Worm (Caenorhabditis elegans) whole organism, L2 larva: ENCODE measurements around the gene C06H5.11.

Experiments
- Y55F3AM.14 ChIP-seq: fragments of 200-800 bp; sonication (Bioruptor generic); optimal IDR thresholded peaks from 2 replicates; lab custom pipeline; 2018; ENCODE audit warnings: mild to moderate bottlenecking, missing genetic modification characterization, missing compliant biosample characterization
- egl-27 ChIP-seq: sonication (generic microtip); optimal IDR thresholded peaks from 3 replicates; lab custom pipeline; 2017; ENCODE audit warnings: missing biosample characterization, missing genetic modification reagents, missing genetic modification characterization
- fos-1 ChIP-seq: fragments of 150-350 bp; optimal IDR thresholded peaks from 2 replicates; lab custom pipeline; 2014; ENCODE audit warnings: missing biosample characterization, missing genetic modification characterization
- nhr-129 ChIP-seq: fragments of 150-350 bp; optimal IDR thresholded peaks from 2 replicates; lab custom pipeline; 2014; ENCODE audit warnings: missing biosample characterization, missing genetic modification characterization
- nhr-6 ChIP-seq: fragments of 150-350 bp; optimal IDR thresholded peaks from 2 replicates; lab custom pipeline; 2014; ENCODE audit warnings: missing biosample characterization, missing genetic modification characterization
- ztf-4 ChIP-seq: fragments of 150-350 bp; optimal IDR thresholded peaks from 2 replicates; lab custom pipeline; 2014; ENCODE audit warnings: missing biosample characterization, missing genetic modification characterization

- no peak for TF ChIP-seq Y55F3AM.14 (GFP tag; lab: Kevin White, UChicago)
- TF ChIP-seq nhr-6 (tag; lab: Kevin White, UChicago): no peak
- no peak for TF ChIP-seq nhr-129 (tag; lab: Kevin White, UChicago)
- TF ChIP-seq ztf-4 (tag; lab: Kevin White, UChicago): no peak
- TF ChIP-seq egl-27 (tag; lab: Kevin White, UChicago): no peak
- TF ChIP-seq fos-1 (tag; lab: Kevin White, UChicago): no peak
Observed at ce11 chrV:17859065-17859464, 34.8 kb downstream of the C06H5.11 start.
